Fruit fly (Drosophila melanogaster) whole organism, pupa: Measurements from ENCODE around the gene CG2211.

ENCODE experiments used
- CG10348 ChIP-seq: fragments of 200-800 bp; sonication (Bioruptor generic); IDR thresholded peaks from 2 replicates; pipeline ENCODE4 v1.3.6; 2022; ENCODE audit warnings: missing biosample characterization, missing genetic modification characterization
- CG12605 ChIP-seq: fragments of 200-800 bp; sonication (Bioruptor generic); IDR thresholded peaks from 2 replicates; pipeline ENCODE4 v1.3.6; 2022; ENCODE audit warnings: missing biosample characterization, missing genetic modification characterization
- CG13204 ChIP-seq: fragments of 200-800 bp; sonication (Bioruptor generic); optimal IDR thresholded peaks from 2 replicates; lab custom pipeline; 2018; ENCODE audit warnings: missing biosample characterization, mild to moderate bottlenecking, missing genetic modification characterization, moderate library complexity
- CG14655 ChIP-seq: fragments of 200-800 bp; sonication (Bioruptor generic); optimal IDR thresholded peaks from 3 replicates; lab custom pipeline; 2017; ENCODE audit warnings: mild to moderate bottlenecking, missing biosample characterization, missing genetic modification reagents, missing genetic modification characterization
- CG15710 ChIP-seq: fragments of 200-800 bp; sonication (Bioruptor generic); optimal IDR thresholded peaks from 2 replicates; lab custom pipeline; 2018; ENCODE audit warnings: missing biosample characterization, mild to moderate bottlenecking, missing genetic modification characterization, moderate library complexity
- CG17806 ChIP-seq: fragments of 200-800 bp; sonication (Bioruptor generic); optimal IDR thresholded peaks from 2 replicates; lab custom pipeline; 2018; ENCODE audit warnings: missing biosample characterization, mild to moderate bottlenecking, missing genetic modification characterization, moderate library complexity
- CG32121 ChIP-seq: fragments of 200-800 bp; sonication (Bioruptor generic); IDR thresholded peaks from 2 replicates; pipeline ENCODE4 v1.3.6; 2022; ENCODE audit warnings: missing biosample characterization, missing genetic modification characterization
- CG34367 ChIP-seq: fragments of 200-800 bp; sonication (Bioruptor generic); optimal IDR thresholded peaks from 2 replicates; lab custom pipeline; 2018; ENCODE audit warnings: missing biosample characterization, mild to moderate bottlenecking, missing genetic modification characterization
- CG4496 ChIP-seq: fragments of 200-800 bp; sonication (Bioruptor generic); IDR thresholded peaks from 3 replicates; pipeline ENCODE4 v1.3.6; 2022; ENCODE audit warnings: missing biosample characterization, missing genetic modification characterization
- CG8159 ChIP-seq: fragments of 200-800 bp; sonication (Bioruptor generic); optimal IDR thresholded peaks from 3 replicates; lab custom pipeline; 2018; ENCODE audit warnings: missing biosample characterization, mild to moderate bottlenecking, missing genetic modification characterization, moderate library complexity
- CG8301 ChIP-seq: fragments of 200-800 bp; sonication (Bioruptor generic); optimal IDR thresholded peaks from 2 replicates; lab custom pipeline; 2018; ENCODE audit warnings: missing biosample characterization, mild to moderate bottlenecking, missing genetic modification characterization
- CG9948 ChIP-seq: fragments of 200-800 bp; sonication (Bioruptor generic); optimal IDR thresholded peaks from 2 replicates; lab custom pipeline; 2018; ENCODE audit warnings: missing biosample characterization, mild to moderate bottlenecking, missing genetic modification characterization, moderate library complexity
- D1 ChIP-seq: fragments of 200-800 bp; sonication (Bioruptor generic); optimal IDR thresholded peaks from 2 replicates; lab custom pipeline; 2018; ENCODE audit warnings: missing biosample characterization, mild to moderate bottlenecking, missing genetic modification characterization, moderate library complexity
- EcR ChIP-seq: fragments of 200-800 bp; sonication (Bioruptor generic); optimal IDR thresholded peaks from 3 replicates; lab custom pipeline; 2019; ENCODE audit warnings: missing biosample characterization, missing genetic modification characterization, mild to moderate bottlenecking, moderate library complexity, missing genetic modification reagents
- Ets98B ChIP-seq: fragments of 200-800 bp; sonication (Bioruptor generic); IDR thresholded peaks from 2 replicates; pipeline ENCODE4 v1.3.6; 2022; ENCODE audit warnings: missing biosample characterization, missing genetic modification characterization
- Pif1A ChIP-seq: fragments of 200-800 bp; sonication (Bioruptor generic); optimal IDR thresholded peaks from 3 replicates; lab custom pipeline; 2016; ENCODE audit warnings: missing biosample characterization, missing genetic modification characterization
- Pif1B ChIP-seq: fragments of 200-800 bp; sonication (Bioruptor generic); optimal IDR thresholded peaks from 3 replicates; lab custom pipeline; 2016; ENCODE audit warnings: missing biosample characterization, missing genetic modification characterization
- Snoo ChIP-seq: fragments of 200-800 bp; sonication (Bioruptor generic); optimal IDR thresholded peaks from 3 replicates; lab custom pipeline; 2017; ENCODE audit warnings: missing biosample characterization, mild to moderate bottlenecking, missing genetic modification characterization, inconsistent platforms
- fd96Ca ChIP-seq: fragments of 200-800 bp; sonication (Bioruptor generic); IDR thresholded peaks from 3 replicates; pipeline ENCODE4 v1.3.6; 2022; ENCODE audit warnings: missing biosample characterization, missing genetic modification characterization
- gl ChIP-seq: fragments of 200-800 bp; sonication (Bioruptor generic); optimal IDR thresholded peaks from 2 replicates; lab custom pipeline; 2018; ENCODE audit warnings: missing biosample characterization, mild to moderate bottlenecking, missing genetic modification characterization
- rn ChIP-seq: fragments of 200-800 bp; sonication (Bioruptor generic); IDR thresholded peaks from 2 replicates; pipeline ENCODE4 v1.3.6; 2022; ENCODE audit warnings: missing biosample characterization, missing genetic modification characterization

Gene CG2211

dm6 chr3L:1334571-1335427 is at the start of gene CG2211, which contains the start of gene Hmbs:
CG2211 (minus strand) TSS chr3L:1335359.
Hmbs (plus strand) TSS chr3L:1334889.
- TF ChIP-seq CG9948 (peak; percentile 64), CG4496 (peak; percentile 85), Ets98B (GFP tag; lab: Robert Waterston, UW) (peak; percentile 77), CG12605 (GFP tag; lab: Robert Waterston, UW) (no peak), CG13204 (no peak), CG14655 (GFP tag; lab: Kevin White, UChicago) (no peak), Snoo (tag; lab: Kevin White, UChicago) (peak; percentile 73), CG8159 (no peak), D1 (no peak), CG17806 (tag; lab: Kevin White, UChicago) (peak; percentile 77), Pif1A (no peak), rn (GFP tag; lab: Robert Waterston, UW) (0 out of 2 replicates have a peak, but pooled peaks have one; percentile 9), gl (tag; lab: Kevin White, UChicago) (peak; percentile 24), CG32121 (GFP tag; lab: Robert Waterston, UW) (peak; percentile 60), EcR (GFP tag; lab: Kevin White, UChicago) (peak; percentile 53), CG8301 (tag; lab: Kevin White, UChicago) (no peak), CG10348 (peak; percentile 38; the same call in 1 of the 2 replicates), CG34367 (tag; lab: Kevin White, UChicago) (peak; percentile 40), fd96Ca (GFP tag; lab: Robert Waterston, UW) (peak; percentile 77), Pif1B (GFP tag; lab: Kevin White, UChicago) (no peak), CG15710 (tag; lab: Kevin White, UChicago) (peak; percentile 74)

dm6 chr3L:1380959-1381358 is 45.8 kb upstream of the CG2211 start:
- TF ChIP-seq CG34367 (tag; lab: Kevin White, UChicago): peak; percentile 24
- no peak for TF ChIP-seq Pif1A
- TF ChIP-seq CG4496: peak; percentile 26; the same call in 1 of the 3 replicates
- no peak for TF ChIP-seq CG17806 (tag; lab: Kevin White, UChicago)
- TF ChIP-seq fd96Ca (GFP tag; lab: Robert Waterston, UW): 0 out of 3 replicates have a peak, but pooled peaks have one; percentile 37
- TF ChIP-seq CG8159: no peak
- no peak for TF ChIP-seq D1
- no peak for TF ChIP-seq rn (GFP tag; lab: Robert Waterston, UW)
- no peak for TF ChIP-seq CG8301 (tag; lab: Kevin White, UChicago)
- peak; percentile 42 for TF ChIP-seq gl (tag; lab: Kevin White, UChicago)
- no peak for TF ChIP-seq CG10348
- TF ChIP-seq Pif1B (GFP tag; lab: Kevin White, UChicago): no peak
- peak; percentile 26; the same call in 1 of the 2 replicates for TF ChIP-seq Ets98B (GFP tag; lab: Robert Waterston, UW)
- TF ChIP-seq CG13204: peak; percentile 70
- TF ChIP-seq Snoo (tag; lab: Kevin White, UChicago): no peak
- peak; percentile 14 for TF ChIP-seq CG15710 (tag; lab: Kevin White, UChicago)
- peak; percentile 54 for TF ChIP-seq EcR (GFP tag; lab: Kevin White, UChicago)
- 0 out of 2 replicates have a peak, but pooled peaks have one; percentile 35 for TF ChIP-seq CG12605 (GFP tag; lab: Robert Waterston, UW)
- TF ChIP-seq CG32121 (GFP tag; lab: Robert Waterston, UW): no peak
- TF ChIP-seq CG14655 (GFP tag; lab: Kevin White, UChicago): peak; percentile 29
- TF ChIP-seq CG9948: no peak
- TF ChIP-seq, all 21 proteins: peak for 10

- TF ChIP-seq CG8301 (tag; lab: Kevin White, UChicago) (no peak), CG17806 (tag; lab: Kevin White, UChicago) (no peak), CG34367 (tag; lab: Kevin White, UChicago) (no peak)
- TF ChIP-seq, all 21 proteins: peak for 0
Observed at dm6 chr3L:1379741-1380465, 44.7 kb upstream of the CG2211 start.

DNA sequence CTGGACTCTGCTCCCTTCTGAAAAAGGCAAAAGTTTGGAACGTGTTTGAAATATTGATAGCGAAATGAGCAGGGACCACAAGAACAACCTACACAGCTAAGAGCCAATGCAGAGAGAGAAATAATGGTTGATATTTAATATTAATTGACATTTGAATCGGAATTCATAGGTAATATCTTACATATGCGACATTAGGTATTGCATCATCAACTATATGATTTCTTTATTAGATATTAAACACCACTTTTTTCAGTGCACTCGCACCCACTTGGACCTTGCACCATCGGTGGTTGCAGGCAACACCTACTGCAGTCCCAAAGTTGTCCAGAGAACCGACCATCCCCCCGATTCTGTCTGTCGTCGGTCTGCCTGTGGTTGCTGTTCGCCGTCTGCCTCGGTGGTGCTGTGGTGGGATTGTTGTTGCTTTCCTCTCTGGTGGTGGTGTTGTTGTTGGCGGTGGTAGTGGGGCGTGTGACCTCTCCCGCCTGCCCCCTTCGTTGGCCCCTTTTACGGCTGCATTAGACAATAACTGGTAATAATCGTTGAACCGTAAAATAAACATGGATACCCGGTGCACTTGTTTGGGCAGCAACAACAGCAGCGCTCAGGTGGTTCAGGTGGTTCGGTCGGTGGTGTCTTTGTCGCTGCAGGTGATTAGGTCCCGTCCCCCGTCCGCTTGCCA is 43.8 kb upstream of the CG2211 start:
- TF ChIP-seq CG34367 (tag; lab: Kevin White, UChicago): peak; percentile 67
- TF ChIP-seq rn (GFP tag; lab: Robert Waterston, UW): peak; percentile 82
- TF ChIP-seq CG4496: peak; percentile 95
- TF ChIP-seq CG9948: peak; percentile 68
- TF ChIP-seq CG17806 (tag; lab: Kevin White, UChicago): peak; percentile 69
- TF ChIP-seq CG8301 (tag; lab: Kevin White, UChicago): peak; percentile 88
- TF ChIP-seq CG8159: peak; percentile 63
- TF ChIP-seq Pif1B (GFP tag; lab: Kevin White, UChicago): peak; percentile 79
- peak; percentile 91 for TF ChIP-seq CG14655 (GFP tag; lab: Kevin White, UChicago)
- peak; percentile 89 for TF ChIP-seq fd96Ca (GFP tag; lab: Robert Waterston, UW)
- peak; percentile 59 for TF ChIP-seq gl (tag; lab: Kevin White, UChicago)
- no peak for TF ChIP-seq EcR (GFP tag; lab: Kevin White, UChicago)
- TF ChIP-seq Snoo (tag; lab: Kevin White, UChicago): peak; percentile 69
- peak; percentile 71 for TF ChIP-seq CG15710 (tag; lab: Kevin White, UChicago)
- peak; percentile 91 for TF ChIP-seq CG32121 (GFP tag; lab: Robert Waterston, UW)
- TF ChIP-seq CG10348: no peak
- peak; percentile 93 for TF ChIP-seq Ets98B (GFP tag; lab: Robert Waterston, UW)
- TF ChIP-seq CG12605 (GFP tag; lab: Robert Waterston, UW): peak; percentile 92
- TF ChIP-seq CG13204: peak; percentile 43
- TF ChIP-seq Pif1A: peak; percentile 84
- TF ChIP-seq D1: no peak
- TF ChIP-seq, all 21 proteins: peak for 18
